Fruit fly (Drosophila melanogaster): Measurements from ENCODE around the gene I-t.

I-t gene

dm6 chr3R:11679513-11679912 lies 24.3 kb upstream of the I-t start, which contains the start of the genes Taf12 and Ho (continued):
- TF ChIP-seq CG4617 (GFP tag; optimal IDR thresholded peaks at IDR 0.05; ENCODE audit: borderline replicate concordance) (peak; percentile 93), CG8924 (tag; optimal IDR thresholded peaks at IDR 0.05) (peak; percentile 45), CHES-1-like (GFP tag; optimal IDR thresholded peaks at IDR 0.05) (peak; percentile 36), Lhr (GFP tag; optimal IDR thresholded peaks at IDR 0.05) (peak; percentile 26), Chrac-16 (GFP tag; optimal IDR thresholded peaks at IDR 0.05) (no peak), CG13894 (tag; optimal IDR thresholded peaks at IDR 0.05) (no peak), nom (GFP tag; optimal IDR thresholded peaks at IDR 0.05) (no peak), CG10267 (tag; optimal IDR thresholded peaks at IDR 0.05) (peak; percentile 29), ewg (GFP tag; optimal IDR thresholded peaks at IDR 0.05) (no peak), Ets97D (GFP tag; optimal IDR thresholded peaks at IDR 0.05) (peak; percentile 46), CG12744 (GFP tag; optimal IDR thresholded peaks at IDR 0.05) (no peak), CG9797 (GFP tag; optimal IDR thresholded peaks at IDR 0.05) (peak; percentile 93), BEAF-32 (GFP tag; optimal IDR thresholded peaks at IDR 0.05) (peak; percentile 38), Mrtf (GFP tag; IDR thresholded peaks at IDR 0.05) (no peak), CG6175 (GFP tag; IDR thresholded peaks at IDR 0.05) (no peak), CG1603 (tag; optimal IDR thresholded peaks at IDR 0.05) (peak; percentile 59), CG31441 (GFP tag; IDR thresholded peaks at IDR 0.05) (peak; percentile 92), E2f2 (GFP tag; IDR thresholded peaks at IDR 0.05) (peak; percentile 75), gro (GFP tag; optimal IDR thresholded peaks at IDR 0.05) (peak; percentile 23), YL-1 (GFP tag; optimal IDR thresholded peaks at IDR 0.05) (peak; percentile 77), Hmr (GFP tag; optimal IDR thresholded peaks at IDR 0.05) (peak; percentile 30)

- no peak for TF ChIP-seq Fer2 (tag; optimal IDR thresholded peaks at IDR 0.05)
- TF ChIP-seq CG12071 (GFP tag; optimal IDR thresholded peaks at IDR 0.05) = peak; percentile 10
- peak; percentile 37 for TF ChIP-seq sd (tag; optimal IDR thresholded peaks at IDR 0.05)
- TF ChIP-seq tna (GFP tag; IDR thresholded peaks at IDR 0.05; ENCODE audit: partially characterized antibody) = no peak
- TF ChIP-seq zf30C (GFP tag; optimal IDR thresholded peaks at IDR 0.05) = no peak
- TF ChIP-seq mirr (GFP tag; optimal IDR thresholded peaks at IDR 0.05) = peak; percentile 48
- peak; percentile 8 for TF ChIP-seq CG3281 (GFP tag; optimal IDR thresholded peaks at IDR 0.05)
- TF ChIP-seq CG34376 (GFP tag; optimal IDR thresholded peaks at IDR 0.05) = peak; percentile 37
- peak; percentile 76 for TF ChIP-seq exex (tag; optimal IDR thresholded peaks at IDR 0.05)
- peak; percentile 51 for TF ChIP-seq GATAe (GFP tag; conservative IDR thresholded peaks at IDR 0.05)
- TF ChIP-seq sug (tag; optimal IDR thresholded peaks at IDR 0.05) = peak; percentile 97
- TF ChIP-seq Nf-YC (tag; optimal IDR thresholded peaks at IDR 0.05) = no peak
- TF ChIP-seq Med (GFP tag) = peak; percentile 2
- peak; percentile 42 for TF ChIP-seq grn (GFP tag; optimal IDR thresholded peaks at IDR 0.05)
- no peak for TF ChIP-seq CG11093 (GFP tag; IDR thresholded peaks at IDR 0.05)
- TF ChIP-seq so (GFP tag; IDR thresholded peaks at IDR 0.05) = no peak
Measured at dm6 chr3R:11683675-11684074, 20.2 kb upstream of the I-t start.

DNA sequence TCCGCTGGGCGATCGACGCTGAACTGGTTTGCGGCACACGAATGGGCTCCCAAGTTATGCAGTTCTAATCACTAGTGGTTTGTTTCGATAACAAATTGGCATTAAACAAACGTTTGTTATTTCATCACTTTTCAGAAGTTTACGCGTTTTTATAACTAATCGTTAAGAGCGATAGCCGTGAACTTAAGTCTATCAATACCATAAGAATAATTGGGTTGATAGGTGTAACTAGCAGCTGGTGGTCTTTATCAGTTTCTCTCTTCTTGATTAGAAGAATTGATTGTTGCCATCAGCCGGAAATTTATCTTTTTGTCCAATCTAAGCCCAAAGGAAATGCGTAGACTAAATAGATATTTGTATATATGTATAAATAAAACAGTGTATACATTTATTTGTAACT lies 19.5 kb upstream of the I-t start, which contains the start of gene CG6830:
CG6830 (minus strand) TSS at position 27 of the 400 bp plus-strand sequence.
- peak; percentile 62 for TF ChIP-seq exex (tag; optimal IDR thresholded peaks at IDR 0.05)
- TF ChIP-seq grn (GFP tag; optimal IDR thresholded peaks at IDR 0.05) = peak; percentile 12
- TF ChIP-seq ind (GFP tag; optimal IDR thresholded peaks at IDR 0.05) = no peak
- TF ChIP-seq danr (GFP tag; IDR thresholded peaks at IDR 0.05) = no peak
- no peak for TF ChIP-seq CG3995 (GFP tag; optimal IDR thresholded peaks at IDR 0.05)
- TF ChIP-seq Atf6 (GFP tag; IDR thresholded peaks at IDR 0.05) = no peak
- no peak for TF ChIP-seq CG13775 (GFP tag; optimal IDR thresholded peaks at IDR 0.05)
- TF ChIP-seq CG32772 (GFP tag; IDR thresholded peaks at IDR 0.05) = no peak
- TF ChIP-seq dati (GFP tag; IDR thresholded peaks at IDR 0.05) = no peak
- TF ChIP-seq CG12942 (GFP tag; optimal IDR thresholded peaks at IDR 0.05) = no peak
- no peak for TF ChIP-seq CG6813 (GFP tag; optimal IDR thresholded peaks at IDR 0.05)
- TF ChIP-seq CG12155 (GFP tag; optimal IDR thresholded peaks at IDR 0.05) = no peak
- TF ChIP-seq maf-S (GFP tag; optimal IDR thresholded peaks at IDR 0.05) = no peak
- TF ChIP-seq crp (GFP tag; optimal IDR thresholded peaks at IDR 0.05) = no peak
- no peak for TF ChIP-seq CG7963 (GFP tag; IDR thresholded peaks at IDR 0.05; ENCODE audit: partially characterized antibody)
- no peak for TF ChIP-seq Xrp1 (GFP tag; IDR thresholded peaks at IDR 0.05)
